Worm (Caenorhabditis elegans) whole organism, L3 larva: ENCODE results near the gene K04C2.8.
A peak's percentile ranks its signal among the peaks of the same experiment; 100 is the strongest.

Source experiments
- ama-1 ChIP-seq: fragments of 150-350 bp; optimal IDR thresholded peaks from 2 replicates; lab custom pipeline; 2018
- ceh-16 ChIP-seq: sonication (generic microtip); optimal IDR thresholded peaks from 2 replicates; lab custom pipeline; 2017; ENCODE audit warnings: missing biosample characterization, missing genetic modification characterization
- ceh-82 ChIP-seq: fragments of 150-350 bp; optimal IDR thresholded peaks from 2 replicates; lab custom pipeline; 2014; ENCODE audit warnings: missing biosample characterization, missing genetic modification characterization
- daf-12 ChIP-seq: fragments of 150-350 bp; optimal IDR thresholded peaks from 2 replicates; lab custom pipeline; 2014; ENCODE audit warnings: missing biosample characterization, missing genetic modification reagents, missing genetic modification characterization
- elt-1 ChIP-seq: fragments of 150-350 bp; optimal IDR thresholded peaks from 2 replicates; lab custom pipeline; 2014; ENCODE audit warnings: missing biosample characterization, missing genetic modification characterization
- lin-15B ChIP-seq: fragments of 150-350 bp; optimal IDR thresholded peaks from 2 replicates; lab custom pipeline; 2014; ENCODE audit warnings: missing biosample characterization, missing genetic modification characterization
- mdl-1 ChIP-seq: fragments of 150-350 bp; optimal IDR thresholded peaks from 2 replicates; lab custom pipeline; 2014; ENCODE audit warnings: missing biosample characterization, missing genetic modification characterization
- nhr-25 ChIP-seq: sonication (generic microtip); optimal IDR thresholded peaks from 2 replicates; lab custom pipeline; 2017; ENCODE audit warnings: missing biosample characterization, missing genetic modification characterization
- nhr-28 ChIP-seq: fragments of 150-350 bp; optimal IDR thresholded peaks from 2 replicates; lab custom pipeline; 2014; ENCODE audit warnings: missing biosample characterization, missing genetic modification characterization
- nhr-77 ChIP-seq: fragments of 150-350 bp; optimal IDR thresholded peaks from 2 replicates; lab custom pipeline; 2014; ENCODE audit warnings: missing biosample characterization, missing genetic modification characterization
- snpc-4 ChIP-seq: fragments of 150-350 bp; optimal IDR thresholded peaks from 2 replicates; lab custom pipeline; 2014; ENCODE audit warnings: missing biosample characterization, missing genetic modification characterization
- unc-62 ChIP-seq: fragments of 150-350 bp; sonication (generic microtip); optimal IDR thresholded peaks from 4 replicates; lab custom pipeline; 2014; ENCODE audit warnings: missing biosample characterization, missing genetic modification reagents, missing genetic modification characterization
- zag-1 ChIP-seq: fragments of 150-350 bp; optimal IDR thresholded peaks from 2 replicates; lab custom pipeline; 2014; ENCODE audit warnings: missing biosample characterization, missing genetic modification characterization

ce11 chrIII:6871668-6872067 is 1.6 kb downstream of the K04C2.8 start:
- no peak for TF ChIP-seq nhr-25 (tag; lab: Kevin White, UChicago)
- no peak for TF ChIP-seq nhr-77
- peak; percentile 29 for TF ChIP-seq ama-1
- TF ChIP-seq mdl-1 (tag; lab: Kevin White, UChicago): no peak
- no peak for TF ChIP-seq daf-12 (tag; lab: Kevin White, UChicago)
- TF ChIP-seq unc-62: no peak
- no peak for TF ChIP-seq elt-1 (tag; lab: Kevin White, UChicago)
- no peak for TF ChIP-seq ceh-82 (tag; lab: Kevin White, UChicago)
- no peak for TF ChIP-seq snpc-4
- TF ChIP-seq ceh-16 (tag; lab: Kevin White, UChicago): no peak
- TF ChIP-seq nhr-28 (tag; lab: Kevin White, UChicago): no peak
- no peak for TF ChIP-seq lin-15B (tag; lab: Kevin White, UChicago)
- TF ChIP-seq zag-1 (tag; lab: Kevin White, UChicago): no peak
